Fruit fly (Drosophila melanogaster) whole organism, embryonic: ENCODE data around the gene Cyp28c1.

ENCODE experiments used
- BtbVII ChIP-seq: fragments of 200-800 bp; sonication (Bioruptor generic); optimal IDR thresholded peaks from 3 replicates; lab custom pipeline; 2017; ENCODE audit warnings: missing biosample characterization, mild to moderate bottlenecking, missing genetic modification characterization
- CG10366 ChIP-seq: fragments of 200-800 bp; sonication (Bioruptor generic); IDR thresholded peaks from 2 replicates; pipeline ENCODE4 v1.3.6; 2022; ENCODE audit warnings: missing biosample characterization, missing genetic modification characterization
- CG11695 ChIP-seq: fragments of 200-800 bp; sonication (Bioruptor generic); IDR thresholded peaks from 3 replicates; pipeline ENCODE4 v1.3.6; 2022; ENCODE audit warnings: missing biosample characterization, missing genetic modification characterization
- CG13775 ChIP-seq: fragments of 200-800 bp; sonication (Bioruptor generic); optimal IDR thresholded peaks from 3 replicates; lab custom pipeline; 2017; ENCODE audit warnings: missing biosample characterization, mild to moderate bottlenecking, missing genetic modification characterization
- CG14014 ChIP-seq: fragments of 200-800 bp; sonication (Bioruptor generic); IDR thresholded peaks from 2 replicates; pipeline ENCODE4 v1.3.6; 2022; ENCODE audit warnings: missing biosample characterization, missing genetic modification characterization
- CG14860 ChIP-seq: fragments of 200-800 bp; sonication (Bioruptor generic); IDR thresholded peaks from 3 replicates; pipeline ENCODE4 v1.3.6; 2022; ENCODE audit warnings: missing biosample characterization, missing genetic modification characterization; ENCODE audit not compliant: partially characterized antibody
- CG15269 ChIP-seq: fragments of 200-800 bp; sonication (Bioruptor generic); optimal IDR thresholded peaks from 2 replicates; lab custom pipeline; 2018; ENCODE audit warnings: missing biosample characterization, mild to moderate bottlenecking, missing genetic modification characterization, moderate library complexity
- CG17361 ChIP-seq: fragments of 200-800 bp; sonication (Bioruptor generic); IDR thresholded peaks from 3 replicates; pipeline ENCODE4 v1.3.6; 2022; ENCODE audit warnings: missing biosample characterization, missing genetic modification characterization
- CG17568 ChIP-seq: fragments of 200-800 bp; sonication (Bioruptor generic); optimal IDR thresholded peaks from 2 replicates; lab custom pipeline; 2018; ENCODE audit warnings: missing biosample characterization, mild to moderate bottlenecking, missing genetic modification characterization, moderate library complexity
- CG32532 ChIP-seq: fragments of 200-800 bp; sonication (Bioruptor generic); IDR thresholded peaks from 2 replicates; pipeline ENCODE4 v1.3.6; 2022; ENCODE audit warnings: missing biosample characterization, missing genetic modification characterization
- CG3995 ChIP-seq: fragments of 200-800 bp; sonication (Bioruptor generic); optimal IDR thresholded peaks from 3 replicates; lab custom pipeline; 2016; ENCODE audit warnings: missing biosample characterization, missing genetic modification characterization
- CG4707 ChIP-seq: fragments of 200-800 bp; sonication (Bioruptor generic); optimal IDR thresholded peaks from 2 replicates; lab custom pipeline; 2018; ENCODE audit warnings: missing biosample characterization, mild to moderate bottlenecking, missing genetic modification characterization, moderate library complexity
- CG6654 ChIP-seq: fragments of 200-800 bp; sonication (Bioruptor generic); optimal IDR thresholded peaks from 2 replicates; lab custom pipeline; 2017; ENCODE audit warnings: missing biosample characterization, mild to moderate bottlenecking, missing genetic modification characterization
- CG7987 ChIP-seq: fragments of 200-800 bp; sonication (Bioruptor generic); optimal IDR thresholded peaks from 2 replicates; lab custom pipeline; 2018; ENCODE audit warnings: missing biosample characterization, mild to moderate bottlenecking, missing genetic modification characterization, moderate library complexity
- CrebB ChIP-seq: fragments of 200-800 bp; sonication (Bioruptor generic); optimal IDR thresholded peaks from 3 replicates; lab custom pipeline; 2018; ENCODE audit warnings: missing biosample characterization, mild to moderate bottlenecking, missing genetic modification characterization
- Dbx ChIP-seq: fragments of 200-800 bp; sonication (Bioruptor generic); IDR thresholded peaks from 3 replicates; pipeline ENCODE4 v1.3.6; 2022; ENCODE audit warnings: missing biosample characterization, missing genetic modification characterization
- Dp ChIP-seq: fragments of 200-800 bp; sonication (Bioruptor generic); optimal IDR thresholded peaks from 2 replicates; lab custom pipeline; 2018; ENCODE audit warnings: missing biosample characterization, mild to moderate bottlenecking, missing genetic modification characterization, moderate library complexity
- Fer1 ChIP-seq: fragments of 200-800 bp; sonication (Bioruptor generic); optimal IDR thresholded peaks from 2 replicates; lab custom pipeline; 2017; ENCODE audit warnings: missing biosample characterization, mild to moderate bottlenecking, missing genetic modification characterization
- GATAe ChIP-seq: fragments of 200-800 bp; sonication (Bioruptor generic); conservative IDR thresholded peaks from 2 replicates; pipeline ENCODE4 v1.3.6; 2022; ENCODE audit warnings: missing biosample characterization, missing genetic modification characterization
- HLH54F ChIP-seq: fragments of 200-800 bp; sonication (Bioruptor generic); optimal IDR thresholded peaks from 3 replicates; lab custom pipeline; 2016; ENCODE audit warnings: missing biosample characterization, missing genetic modification characterization
- Hey ChIP-seq: fragments of 200-800 bp; sonication (Bioruptor generic); optimal IDR thresholded peaks from 3 replicates; lab custom pipeline; 2018; ENCODE audit warnings: missing biosample characterization, mild to moderate bottlenecking, missing genetic modification characterization
- Hmx ChIP-seq: fragments of 200-800 bp; sonication (Bioruptor generic); optimal IDR thresholded peaks from 2 replicates; lab custom pipeline; 2016; ENCODE audit warnings: missing biosample characterization, missing genetic modification characterization
- Hr3 ChIP-seq: fragments of 200-800 bp; sonication (Bioruptor generic); optimal IDR thresholded peaks from 3 replicates; lab custom pipeline; 2016; ENCODE audit warnings: missing biosample characterization, missing genetic modification characterization
- Meics ChIP-seq: fragments of 200-800 bp; sonication (Bioruptor generic); optimal IDR thresholded peaks from 2 replicates; lab custom pipeline; 2017; ENCODE audit warnings: missing biosample characterization, mild to moderate bottlenecking, missing genetic modification characterization
- Mrtf ChIP-seq: fragments of 200-800 bp; sonication (Bioruptor generic); IDR thresholded peaks from 3 replicates; pipeline ENCODE4 v1.3.6; 2022; ENCODE audit warnings: missing biosample characterization, missing genetic modification characterization
- Nf-YC ChIP-seq: fragments of 200-800 bp; optimal IDR thresholded peaks from 3 replicates; lab custom pipeline; 2019; ENCODE audit warnings: missing biosample characterization, mild to moderate bottlenecking, missing genetic modification characterization, moderate library complexity
- Pdp1 ChIP-seq, 2 experiments: fragments of 200-800 bp; sonication (Bioruptor generic); optimal IDR thresholded peaks; 3 replicates each; lab custom pipeline; 2016; ENCODE audit warnings: missing biosample characterization in 2 of 2, missing genetic modification characterization in 2 of 2, mild to moderate bottlenecking in 1 of 2, moderate library complexity in 1 of 2
- Stat92E ChIP-seq, 3 experiments: fragments of >200 bp in 2 of 3; fragments of 200-800 bp in 1 of 3; sonication (Bioruptor generic) in 1 of 3; optimal IDR thresholded peaks; 2 replicates each; lab custom pipeline; 2017 to 2019; ENCODE audit warnings: missing biosample characterization in 3 of 3, missing genetic modification characterization in 3 of 3, mild to moderate bottlenecking in 1 of 3, moderate library complexity in 1 of 3
- Trl ChIP-seq, 3 experiments: fragments of >200 bp in 2 of 3; fragments of 200-800 bp in 1 of 3; sonication (Bioruptor generic) in 1 of 3; optimal IDR thresholded peaks; 2 replicates in 1 of 3; 3 replicates in 2 of 3; lab custom pipeline; 2016 to 2017; ENCODE audit warnings: missing biosample characterization in 1 of 3, missing genetic modification characterization in 1 of 3
- Usf ChIP-seq: fragments of 200-800 bp; sonication (Bioruptor generic); optimal IDR thresholded peaks from 2 replicates; lab custom pipeline; 2017; ENCODE audit warnings: missing genotype, missing biosample characterization, missing genetic modification characterization
- Vsx1 ChIP-seq: fragments of 200-800 bp; sonication (Bioruptor generic); optimal IDR thresholded peaks from 2 replicates; lab custom pipeline; 2017; ENCODE audit warnings: missing biosample characterization, mild to moderate bottlenecking, missing genetic modification characterization, missing genetic modification reagents
- ac ChIP-seq: fragments of 200-800 bp; sonication (Bioruptor generic); optimal IDR thresholded peaks from 3 replicates; lab custom pipeline; 2017; ENCODE audit warnings: missing biosample characterization, mild to moderate bottlenecking, missing genetic modification characterization
- amos ChIP-seq: fragments of 200-800 bp; sonication (Bioruptor generic); IDR thresholded peaks from 2 replicates; pipeline ENCODE4 v1.3.6; 2022; ENCODE audit warnings: missing biosample characterization, missing genetic modification characterization; ENCODE audit not compliant: partially characterized antibody
- ase ChIP-seq: fragments of 200-800 bp; sonication (Bioruptor generic); IDR thresholded peaks from 3 replicates; pipeline ENCODE4 v1.3.6; 2022; ENCODE audit warnings: missing biosample characterization, missing genetic modification characterization
- bab2 ChIP-seq: fragments of 200-800 bp; sonication (Bioruptor generic); optimal IDR thresholded peaks from 2 replicates; lab custom pipeline; 2016; ENCODE audit warnings: missing biosample characterization, missing genetic modification characterization
- cad ChIP-seq: fragments of >200 bp; optimal IDR thresholded peaks from 2 replicates; lab custom pipeline; 2017; ENCODE audit warnings: missing biosample characterization, missing genetic modification characterization
- corto ChIP-seq: fragments of 200-800 bp; sonication (Bioruptor generic); optimal IDR thresholded peaks from 2 replicates; lab custom pipeline; 2016; ENCODE audit warnings: missing biosample characterization, mild to moderate bottlenecking, missing genetic modification characterization, moderate library complexity
- gem ChIP-seq: fragments of 200-800 bp; sonication (Bioruptor generic); optimal IDR thresholded peaks from 2 replicates; lab custom pipeline; 2019; ENCODE audit warnings: missing biosample characterization, mild to moderate bottlenecking, missing genetic modification characterization, moderate library complexity
- inv ChIP-seq: fragments of 200-800 bp; sonication (Bioruptor generic); IDR thresholded peaks from 2 replicates; pipeline ENCODE4 v1.3.6; 2022; ENCODE audit warnings: missing biosample characterization, missing genetic modification characterization; ENCODE audit not compliant: partially characterized antibody
- jing ChIP-seq: fragments of 200-800 bp; sonication (Bioruptor generic); optimal IDR thresholded peaks from 2 replicates; lab custom pipeline; 2018; ENCODE audit warnings: missing biosample characterization, mild to moderate bottlenecking, missing genetic modification characterization
- mam ChIP-seq: fragments of 200-800 bp; sonication (Bioruptor generic); optimal IDR thresholded peaks from 3 replicates; lab custom pipeline; 2016; ENCODE audit warnings: missing biosample characterization, missing genetic modification characterization
- nau ChIP-seq: fragments of 200-800 bp; sonication (Bioruptor generic); optimal IDR thresholded peaks from 3 replicates; lab custom pipeline; 2017; ENCODE audit warnings: missing biosample characterization, mild to moderate bottlenecking, missing genetic modification characterization, missing genetic modification reagents
- nmo ChIP-seq: fragments of 200-800 bp; sonication (Bioruptor generic); optimal IDR thresholded peaks from 2 replicates; lab custom pipeline; 2018; ENCODE audit warnings: missing biosample characterization, mild to moderate bottlenecking, missing genetic modification characterization, moderate library complexity
- otp ChIP-seq: fragments of 200-800 bp; sonication (Bioruptor generic); IDR thresholded peaks from 3 replicates; pipeline ENCODE4, ENCODE4 v1.3.6; 2022; ENCODE audit warnings: missing biosample characterization, missing genetic modification characterization
- peb ChIP-seq: fragments of 200-800 bp; sonication (Bioruptor generic); IDR thresholded peaks from 2 replicates; pipeline ENCODE4 v1.3.6; 2022; ENCODE audit warnings: missing biosample characterization, missing genetic modification characterization
- pzg ChIP-seq: fragments of 200-800 bp; sonication (Bioruptor generic); optimal IDR thresholded peaks from 3 replicates; lab custom pipeline; 2018; ENCODE audit warnings: missing biosample characterization, mild to moderate bottlenecking, missing genetic modification characterization, moderate library complexity
- ro ChIP-seq: fragments of 200-800 bp; sonication (Bioruptor generic); IDR thresholded peaks from 2 replicates; pipeline ENCODE4 v1.3.6; 2022; ENCODE audit warnings: missing biosample characterization, missing genetic modification characterization
- toy ChIP-seq: fragments of 200-800 bp; sonication (Bioruptor generic); IDR thresholded peaks from 2 replicates; pipeline ENCODE4 v1.3.6; 2022; ENCODE audit warnings: missing biosample characterization, missing genetic modification characterization
- twi ChIP-seq: fragments of 200-800 bp; optimal IDR thresholded peaks from 2 replicates; lab custom pipeline; 2019; ENCODE audit warnings: missing biosample characterization, mild to moderate bottlenecking, missing genetic modification characterization, moderate library complexity
- z ChIP-seq: fragments of 200-800 bp; sonication (Bioruptor generic); IDR thresholded peaks from 3 replicates; pipeline ENCODE4 v1.3.6; 2022; ENCODE audit warnings: missing biosample characterization, missing genetic modification characterization
- zen2 ChIP-seq: fragments of 200-800 bp; sonication (Bioruptor generic); IDR thresholded peaks from 3 replicates; pipeline ENCODE4 v1.3.6; 2022; ENCODE audit warnings: missing biosample characterization, missing genetic modification characterization; ENCODE audit not compliant: partially characterized antibody
- zfh1 ChIP-seq: fragments of 200-800 bp; sonication (Bioruptor generic); IDR thresholded peaks from 3 replicates; pipeline ENCODE4 v1.3.6; 2022; ENCODE audit warnings: missing biosample characterization, missing genetic modification characterization

Cyp28c1 gene

DNA sequence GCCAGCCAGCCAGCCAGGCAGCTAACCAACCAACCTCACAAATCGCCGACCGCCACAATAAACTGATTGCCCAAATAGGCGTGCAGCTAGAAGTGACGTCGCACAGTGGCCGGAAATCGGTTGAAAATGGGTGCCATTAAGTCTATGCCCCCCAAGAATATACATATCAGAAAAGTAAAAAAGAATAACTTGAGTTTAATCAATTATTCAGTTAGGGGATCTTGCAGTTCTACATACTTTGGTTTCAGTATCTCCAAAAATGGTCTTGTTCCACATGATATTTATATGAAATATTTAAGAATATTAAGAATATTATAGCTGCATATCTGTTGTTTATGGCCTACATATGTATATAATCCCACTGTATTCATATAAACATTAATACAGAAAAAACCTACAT lies 45.9 kb downstream of the Cyp28c1 start (continued):
- TF ChIP-seq ase (GFP tag; lab: Robert Waterston, UW) (no peak), Stat92E (GFP tag; optimal IDR thresholded peaks at IDR 0.05; lab: Kevin White, UChicago) (no peak), CG32532 (peak; percentile 49; the same call in 1 of the 2 replicates), zfh1 (GFP tag; lab: Robert Waterston, UW) (no peak), Usf (GFP tag; lab: Kevin White, UChicago) (no peak), Meics (GFP tag; lab: Kevin White, UChicago) (peak; percentile 62), CG10366 (GFP tag; lab: Robert Waterston, UW) (peak; percentile 32; the same call in 1 of the 2 replicates), Trl (optimal IDR thresholded peaks at IDR 0.05; lab: Kevin White, UChicago) (no peak), Trl (GFP tag; optimal IDR thresholded peaks at IDR 0.05; lab: Kevin White, UChicago) (no peak), amos (peak; percentile 26; the same call in 1 of the 2 replicates), Vsx1 (GFP tag; lab: Kevin White, UChicago) (no peak), cad (no peak), CG15269 (tag; lab: Kevin White, UChicago) (peak; percentile 78), pzg (GFP tag; lab: Kevin White, UChicago) (no peak), CrebB (tag; lab: Kevin White, UChicago) (no peak), Dp (no peak), zen2 (GFP tag; lab: Robert Waterston, UW) (no peak), CG14860 (GFP tag; lab: Robert Waterston, UW) (no peak), bab2 (no peak), CG14014 (no peak), Nf-YC (peak; percentile 35), HLH54F (GFP tag; lab: Kevin White, UChicago) (no peak), CG17568 (GFP tag; lab: Kevin White, UChicago) (no peak), corto (GFP tag; lab: Kevin White, UChicago) (no peak), Hr3 (GFP tag; lab: Kevin White, UChicago) (peak; percentile 16), Mrtf (GFP tag; lab: Robert Waterston, UW) (no peak), Pdp1 (GFP tag; optimal IDR thresholded peaks at IDR 0.05; lab: Kevin White, UChicago) (no peak), CG17361 (0 out of 3 replicates have a peak, but pooled peaks have one; percentile 14), Hey (tag; lab: Kevin White, UChicago) (peak; percentile 2), gem (tag; lab: Kevin White, UChicago) (peak; percentile 71), CG6654 (GFP tag; lab: Kevin White, UChicago) (no peak)

- no peak for TF ChIP-seq otp
- TF ChIP-seq twi: peak; percentile 4
- no peak for TF ChIP-seq GATAe (GFP tag; lab: Robert Waterston, UW)
- TF ChIP-seq Dbx (GFP tag; lab: Robert Waterston, UW): no peak
- TF ChIP-seq CG4707: no peak
- TF ChIP-seq ro (GFP tag; lab: Robert Waterston, UW): no peak
- TF ChIP-seq Fer1 (GFP tag; lab: Kevin White, UChicago): peak; percentile 44
- no peak for TF ChIP-seq ac (GFP tag; lab: Kevin White, UChicago)
- TF ChIP-seq nau (GFP tag; lab: Kevin White, UChicago): no peak
- peak; percentile 75 for TF ChIP-seq inv (GFP tag; lab: Robert Waterston, UW)
- TF ChIP-seq nmo: peak; percentile 39
- no peak for TF ChIP-seq toy (GFP tag; lab: Robert Waterston, UW)
- TF ChIP-seq CG7987: peak; percentile 45
- no peak for TF ChIP-seq peb (GFP tag; lab: Robert Waterston, UW)
- TF ChIP-seq CG11695 (GFP tag; lab: Robert Waterston, UW): no peak
- TF ChIP-seq jing (GFP tag; lab: Kevin White, UChicago): no peak
- no peak for TF ChIP-seq Hmx
- no peak for TF ChIP-seq CG13775
- TF ChIP-seq BtbVII (GFP tag; lab: Kevin White, UChicago): no peak
- peak; percentile 76 for TF ChIP-seq CG3995 (GFP tag; lab: Kevin White, UChicago)
- TF ChIP-seq z: no peak
- TF ChIP-seq mam (GFP tag; lab: Kevin White, UChicago): peak; percentile 72
Observed at dm6 chrX:11886976-11887375, 47.6 kb downstream of the Cyp28c1 start, which contains the start of the genes CG10353 and SelG. TSS of gene CG10353 (minus strand) at chrX:11887162. TSS of gene SelG (plus strand) at chrX:11887284.
